Worm (Caenorhabditis elegans) whole organism, young adult: ENCODE measurements around the gene srh-170.
A peak's percentile ranks its signal among the peaks of the same experiment; 100 is the strongest.

ENCODE experiments used
- C17E4.6 ChIP-seq: fragments of 200-800 bp; sonication (Bioruptor generic); IDR thresholded peaks from 2 replicates; pipeline ENCODE4 v1.3.6; 2022; ENCODE audit warnings: missing genetic modification reagents, missing genetic modification characterization, missing compliant biosample characterization
- F10E7.11 ChIP-seq: sonication (generic microtip); optimal IDR thresholded peaks from 2 replicates; lab custom pipeline; 2017; ENCODE audit warnings: mild to moderate bottlenecking, missing genetic modification characterization, moderate library complexity, missing compliant biosample characterization
- F52B5.7 ChIP-seq: sonication (generic microtip); optimal IDR thresholded peaks from 2 replicates; lab custom pipeline; 2016; ENCODE audit warnings: mild to moderate bottlenecking, missing genetic modification characterization, missing compliant biosample characterization
- F55B11.4 ChIP-seq: sonication (generic microtip); optimal IDR thresholded peaks from 2 replicates; lab custom pipeline; 2016; ENCODE audit warnings: missing compliant biosample characterization, missing genetic modification characterization, borderline replicate concordance; ENCODE audit not compliant: insufficient read depth
- F57C9.4 ChIP-seq: sonication (generic microtip); optimal IDR thresholded peaks from 2 replicates; lab custom pipeline; 2017; ENCODE audit warnings: mild to moderate bottlenecking, missing genetic modification characterization, missing compliant biosample characterization
- K11D2.4 ChIP-seq: fragments of 200-800 bp; sonication (Bioruptor generic); IDR thresholded peaks from 2 replicates; pipeline ENCODE4 v1.3.6; 2022; ENCODE audit warnings: missing genetic modification reagents, missing genetic modification characterization, missing compliant biosample characterization
- T26A5.8 ChIP-seq: sonication (generic microtip); optimal IDR thresholded peaks from 2 replicates; lab custom pipeline; 2016; ENCODE audit warnings: missing genetic modification characterization, missing compliant biosample characterization
- Y79H2A.3 ChIP-seq: fragments of 200-800 bp; sonication (Bioruptor generic); conservative IDR thresholded peaks from 2 replicates; pipeline ENCODE4 v1.3.6; 2022; ENCODE audit warnings: missing genetic modification reagents, missing genetic modification characterization, missing compliant biosample characterization
- Y95B8A.8 ChIP-seq: fragments of 200-800 bp; sonication (Bioruptor generic); IDR thresholded peaks from 2 replicates; pipeline ENCODE4 v1.3.6; 2022; ENCODE audit warnings: missing genetic modification reagents, missing genetic modification characterization, missing compliant biosample characterization
- aptf-2 ChIP-seq: fragments of 200-800 bp; sonication (Bioruptor generic); conservative IDR thresholded peaks from 2 replicates; pipeline ENCODE4 v1.3.6; 2022; ENCODE audit warnings: missing genetic modification reagents, missing genetic modification characterization, missing compliant biosample characterization
- athp-1 ChIP-seq: sonication (generic microtip); optimal IDR thresholded peaks from 2 replicates; lab custom pipeline; 2017; ENCODE audit warnings: mild to moderate bottlenecking, missing genetic modification characterization, missing compliant biosample characterization
- attf-3 ChIP-seq: fragments of 200-800 bp; sonication (Bioruptor generic); conservative IDR thresholded peaks from 2 replicates; pipeline ENCODE4 v1.3.6; 2022; ENCODE audit warnings: missing genetic modification reagents, missing genetic modification characterization, missing compliant biosample characterization
- attf-5 ChIP-seq: fragments of 200-800 bp; sonication (Bioruptor generic); optimal IDR thresholded peaks from 2 replicates; lab custom pipeline; 2018; ENCODE audit warnings: mild to moderate bottlenecking, missing genetic modification characterization, missing compliant biosample characterization
- bed-1 ChIP-seq: fragments of 200-800 bp; sonication (Bioruptor generic); IDR thresholded peaks from 2 replicates; pipeline ENCODE4 v1.3.6; 2022; ENCODE audit warnings: missing genetic modification reagents, missing genetic modification characterization, missing compliant biosample characterization
- ceh-58 ChIP-seq: fragments of 200-800 bp; sonication (Bioruptor generic); IDR thresholded peaks from 2 replicates; pipeline ENCODE4 v1.3.6; 2022; ENCODE audit warnings: missing genetic modification characterization, missing compliant biosample characterization
- ceh-79 ChIP-seq: sonication (generic microtip); optimal IDR thresholded peaks from 2 replicates; lab custom pipeline; 2017; ENCODE audit warnings: mild to moderate bottlenecking, missing genetic modification characterization, missing compliant biosample characterization
- efl-1 ChIP-seq: fragments of 150-350 bp; optimal IDR thresholded peaks from 2 replicates; lab custom pipeline; 2014; ENCODE audit warnings: missing biosample characterization, missing genetic modification reagents, missing genetic modification characterization
- ets-4 ChIP-seq: fragments of 200-800 bp; sonication (Bioruptor generic); optimal IDR thresholded peaks from 2 replicates; lab custom pipeline; 2018; ENCODE audit warnings: mild to moderate bottlenecking, missing genetic modification characterization, missing compliant biosample characterization
- gei-17 ChIP-seq: fragments of 200-800 bp; sonication (Bioruptor generic); optimal IDR thresholded peaks from 2 replicates; lab custom pipeline; 2018; ENCODE audit warnings: mild to moderate bottlenecking, missing genetic modification characterization, missing compliant biosample characterization
- hrde-1 ChIP-seq: sonication (generic microtip); optimal IDR thresholded peaks from 2 replicates; lab custom pipeline; 2016; ENCODE audit warnings: missing genetic modification characterization, mild to moderate bottlenecking, missing compliant biosample characterization, moderate library complexity, missing genotype, missing genetic modification reagents, borderline replicate concordance
- lag-1 ChIP-seq: fragments of 200-800 bp; sonication (Bioruptor generic); IDR thresholded peaks from 2 replicates; pipeline ENCODE4 v1.3.6; 2022; ENCODE audit warnings: missing genetic modification reagents, missing genetic modification characterization, missing compliant biosample characterization
- lin-26 ChIP-seq: fragments of 200-800 bp; sonication (Bioruptor generic); IDR thresholded peaks from 2 replicates; pipeline ENCODE4 v1.3.6; 2022; ENCODE audit warnings: missing genetic modification reagents, missing genetic modification characterization, missing compliant biosample characterization
- lin-40 ChIP-seq: sonication (generic microtip); optimal IDR thresholded peaks from 2 replicates; lab custom pipeline; 2016; ENCODE audit warnings: missing genetic modification characterization, mild to moderate bottlenecking, missing compliant biosample characterization, missing genotype, missing genetic modification reagents
- lin-54 ChIP-seq: fragments of 200-800 bp; sonication (Bioruptor generic); optimal IDR thresholded peaks from 2 replicates; lab custom pipeline; 2018; ENCODE audit warnings: mild to moderate bottlenecking, missing genetic modification characterization, missing compliant biosample characterization
- lsl-1 ChIP-seq: fragments of 200-800 bp; sonication (Bioruptor generic); optimal IDR thresholded peaks from 2 replicates; lab custom pipeline; 2018; ENCODE audit warnings: mild to moderate bottlenecking, missing genetic modification characterization, moderate library complexity, missing compliant biosample characterization
- lsy-27 ChIP-seq: sonication (generic microtip); optimal IDR thresholded peaks from 2 replicates; lab custom pipeline; 2017; ENCODE audit warnings: missing genetic modification characterization, mild to moderate bottlenecking, missing compliant biosample characterization, antibody characterized with exemption, missing genotype, borderline replicate concordance; ENCODE audit not compliant: insufficient read depth
- madf-10 ChIP-seq: sonication (generic microtip); optimal IDR thresholded peaks from 2 replicates; lab custom pipeline; 2016; ENCODE audit warnings: mild to moderate bottlenecking, missing genetic modification characterization, missing compliant biosample characterization
- madf-8 ChIP-seq: fragments of 200-800 bp; sonication (Bioruptor generic); conservative IDR thresholded peaks from 2 replicates; pipeline ENCODE4 v1.3.6; 2022; ENCODE audit warnings: missing genetic modification reagents, missing genetic modification characterization, missing compliant biosample characterization
- mcd-1 ChIP-seq: fragments of 200-800 bp; sonication (Bioruptor generic); IDR thresholded peaks from 2 replicates; pipeline ENCODE4 v1.3.6; 2022; ENCODE audit warnings: missing genetic modification reagents, missing genetic modification characterization, missing compliant biosample characterization
- mel-28 ChIP-seq: sonication (generic microtip); optimal IDR thresholded peaks from 2 replicates; lab custom pipeline; 2016; ENCODE audit warnings: borderline replicate concordance, mild to moderate bottlenecking, missing genetic modification characterization, missing compliant biosample characterization
- nfya-1 ChIP-seq: sonication (generic microtip); optimal IDR thresholded peaks from 2 replicates; lab custom pipeline; 2017; ENCODE audit warnings: antibody characterized with exemption, missing compliant biosample characterization, missing genetic modification characterization, borderline replicate concordance; ENCODE audit not compliant: insufficient read depth
- nfya-2 ChIP-seq: fragments of 200-800 bp; sonication (Bioruptor generic); IDR thresholded peaks from 2 replicates; pipeline ENCODE4 v1.3.6; 2022; ENCODE audit warnings: missing genetic modification reagents, missing genetic modification characterization, missing compliant biosample characterization
- nhr-80 ChIP-seq: sonication (generic microtip); optimal IDR thresholded peaks from 2 replicates; lab custom pipeline; 2016; ENCODE audit warnings: missing genetic modification characterization, missing compliant biosample characterization
- pha-4 ChIP-seq: fragments of 150-350 bp; sonication (generic microtip); optimal IDR thresholded peaks from 2 replicates; lab custom pipeline; 2014; ENCODE audit warnings: missing biosample characterization, missing genetic modification reagents, missing genetic modification characterization
- rcor-1 ChIP-seq: fragments of 200-800 bp; sonication (Bioruptor generic); IDR thresholded peaks from 2 replicates; pipeline ENCODE4 v1.3.6; 2022; ENCODE audit warnings: missing genetic modification reagents, missing genetic modification characterization, missing compliant biosample characterization
- rec-8 ChIP-seq, 2 experiments: sonication (generic microtip); optimal IDR thresholded peaks; 2 replicates each; lab custom pipeline; 2016; ENCODE audit warnings: mild to moderate bottlenecking in 2 of 2, missing genetic modification characterization in 2 of 2, missing genetic modification reagents in 2 of 2, missing genotype in 2 of 2, missing biosample characterization in 1 of 2, missing compliant biosample characterization in 1 of 2, moderate library complexity in 1 of 2
- snpc-4 ChIP-seq, 5 experiments: fragments of 150-350 bp in 1 of 5; sonication (generic microtip) in 4 of 5; optimal IDR thresholded peaks; 2 replicates each; lab custom pipeline; 2014 to 2018; ENCODE audit warnings: missing genetic modification characterization in 5 of 5, missing biosample characterization in 3 of 5, antibody characterized with exemption in 2 of 5, mild to moderate bottlenecking in 2 of 5, missing compliant biosample characterization in 2 of 5, missing genotype in 2 of 5, moderate library complexity in 2 of 5, missing genetic modification reagents in 1 of 5
- tbx-9 ChIP-seq: sonication (generic microtip); optimal IDR thresholded peaks from 2 replicates; lab custom pipeline; 2016; ENCODE audit warnings: borderline replicate concordance, missing genetic modification characterization, inconsistent platforms, missing compliant biosample characterization
- tlf-1 ChIP-seq: fragments of 200-800 bp; sonication (Bioruptor generic); optimal IDR thresholded peaks from 2 replicates; lab custom pipeline; 2018; ENCODE audit warnings: mild to moderate bottlenecking, missing genetic modification characterization, missing compliant biosample characterization
- unc-130 ChIP-seq: sonication (generic microtip); optimal IDR thresholded peaks from 2 replicates; lab custom pipeline; 2016; ENCODE audit warnings: missing genetic modification reagents, missing genetic modification characterization, missing compliant biosample characterization
- xnd-1 ChIP-seq: sonication (generic microtip); optimal IDR thresholded peaks from 2 replicates; lab custom pipeline; 2016; ENCODE audit warnings: missing genotype, missing genetic modification reagents, missing genetic modification characterization, missing compliant biosample characterization
- zfh-2 ChIP-seq: fragments of 200-800 bp; sonication (Bioruptor generic); conservative IDR thresholded peaks from 2 replicates; pipeline ENCODE4 v1.3.6; 2022; ENCODE audit warnings: missing genetic modification reagents, missing genetic modification characterization, missing compliant biosample characterization
- ztf-25 ChIP-seq: fragments of 200-800 bp; sonication (Bioruptor generic); IDR thresholded peaks from 2 replicates; pipeline ENCODE4 v1.3.6; 2022; ENCODE audit warnings: missing genetic modification reagents, missing genetic modification characterization, missing compliant biosample characterization
- ztf-26 ChIP-seq: sonication (generic microtip); optimal IDR thresholded peaks from 2 replicates; lab custom pipeline; 2017; ENCODE audit warnings: missing genetic modification characterization, missing compliant biosample characterization
- ztf-6 ChIP-seq: fragments of 200-800 bp; sonication (Bioruptor generic); IDR thresholded peaks from 2 replicates; pipeline ENCODE4 v1.3.6; 2022; ENCODE audit warnings: missing genetic modification reagents, missing genetic modification characterization, missing compliant biosample characterization

srh-170 gene

DNA sequence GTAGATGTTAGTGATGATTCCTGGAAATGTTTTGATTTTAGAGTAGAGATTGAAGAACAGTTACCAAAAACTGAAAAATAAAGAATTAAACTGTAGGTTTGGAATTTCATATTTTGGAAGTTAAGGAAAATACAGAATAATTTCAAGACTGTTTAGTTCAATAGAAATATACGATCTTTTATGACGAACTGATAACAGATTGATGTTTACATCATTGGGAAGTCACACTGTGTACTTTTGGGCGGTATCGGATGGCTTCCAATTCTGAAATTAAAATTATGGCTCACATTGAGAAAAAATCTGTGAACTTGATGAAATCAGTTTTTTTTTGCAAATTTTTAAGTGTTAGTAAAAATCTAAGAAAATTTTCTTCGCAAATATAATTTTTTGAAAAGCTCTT lies 43.8 kb upstream of the srh-170 start, which contains the start of gene T26H5.8:
T26H5.8 (minus strand) TSS at position 270 of the 400 bp plus-strand sequence.
- no peak for TF ChIP-seq rcor-1 (GFP tag; lab: Robert Waterston, UW)
- TF ChIP-seq lin-26 (GFP tag; lab: Robert Waterston, UW) = no peak
- no peak for TF ChIP-seq unc-130 (GFP tag; lab: Kevin White, UChicago)
- TF ChIP-seq zfh-2 = no peak
- no peak for TF ChIP-seq ztf-25 (GFP tag; lab: Robert Waterston, UW)
- no peak for TF ChIP-seq tbx-9 (tag; lab: Kevin White, UChicago)
- no peak for TF ChIP-seq F10E7.11
- TF ChIP-seq lsl-1 (GFP tag; lab: Kevin White, UChicago) = no peak
- no peak for TF ChIP-seq mcd-1 (GFP tag; lab: Robert Waterston, UW)
- TF ChIP-seq Y95B8A.8 = no peak

DNA sequence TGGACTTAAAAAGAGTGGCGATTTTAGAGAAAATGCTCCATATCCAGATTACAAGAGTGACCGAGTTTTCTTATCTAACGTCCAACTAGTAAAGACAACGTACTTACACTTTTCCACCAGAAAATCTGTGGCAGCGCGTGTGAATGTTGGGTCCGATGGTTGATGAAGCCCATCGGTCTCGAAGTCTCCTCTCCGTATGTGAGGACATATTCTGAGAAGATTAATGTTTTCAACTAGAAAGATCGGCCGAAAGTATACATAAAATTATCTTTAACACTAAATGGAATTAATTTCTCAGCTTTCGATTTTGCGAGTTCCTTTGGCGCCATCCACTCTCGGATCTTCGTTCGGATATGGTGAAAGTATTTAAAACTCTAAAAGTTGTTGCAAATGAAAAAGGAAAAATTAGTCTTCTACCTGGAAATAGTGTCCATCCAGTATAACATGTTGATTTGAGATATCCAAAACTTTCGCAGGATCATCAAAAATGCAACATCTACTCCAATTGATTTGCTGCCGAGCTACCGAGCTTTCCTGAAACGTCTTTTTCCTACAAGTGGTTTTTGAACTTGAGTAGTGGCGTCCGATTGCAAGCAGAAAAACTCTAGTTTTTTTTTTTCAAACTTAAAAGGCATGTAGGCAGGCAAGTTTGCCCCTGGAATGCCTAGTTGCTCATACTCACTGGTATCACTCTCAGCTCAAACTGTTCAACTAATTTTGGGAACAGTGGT lies 42.8 kb upstream of the srh-170 start:
- TF ChIP-seq pha-4 (tag; lab: Kevin White, UChicago) = no peak
- TF ChIP-seq ets-4 (GFP tag; lab: Kevin White, UChicago) = no peak
- TF ChIP-seq hrde-1 (tag; lab: Kevin White, UChicago) = no peak
- TF ChIP-seq nfya-2 (GFP tag; lab: Robert Waterston, UW) = 0 out of 2 replicates have a peak, but pooled peaks have one; percentile 35
- no peak for TF ChIP-seq rcor-1 (GFP tag; lab: Robert Waterston, UW)
- no peak for TF ChIP-seq ceh-58 (GFP tag; lab: Robert Waterston, UW)
- 0 out of 2 replicates have a peak, but pooled peaks have one; percentile 66 for TF ChIP-seq lag-1 (GFP tag; lab: Robert Waterston, UW)
- no peak for TF ChIP-seq ceh-79 (tag; lab: Kevin White, UChicago)
- TF ChIP-seq aptf-2 (GFP tag; lab: Robert Waterston, UW) = 0 out of 2 replicates have a peak, but pooled peaks have one; percentile 61
- TF ChIP-seq athp-1 = no peak
- TF ChIP-seq ztf-26 (tag; lab: Kevin White, UChicago) = no peak
- TF ChIP-seq snpc-4 (GFP tag; optimal IDR thresholded peaks at IDR 0.05; lab: Kevin White, UChicago) = no peak
- no peak for TF ChIP-seq snpc-4 (tag; optimal IDR thresholded peaks at IDR 0.05; lab: Kevin White, UChicago)
- no peak for TF ChIP-seq nhr-80 (tag; lab: Kevin White, UChicago)
- no peak for TF ChIP-seq attf-5
- TF ChIP-seq ztf-6 (GFP tag; lab: Robert Waterston, UW) = peak; percentile 63; the same call in 1 of the 2 replicates
- no peak for TF ChIP-seq mel-28 (tag; lab: Kevin White, UChicago)
- TF ChIP-seq rec-8 (tag; optimal IDR thresholded peaks at IDR 0.05; lab: Kevin White, UChicago) = no peak
- TF ChIP-seq T26A5.8 (tag; lab: Kevin White, UChicago) = no peak
- TF ChIP-seq lsy-27 = no peak
- TF ChIP-seq K11D2.4 (GFP tag; lab: Robert Waterston, UW) = no peak
- no peak for TF ChIP-seq lin-54
- no peak for TF ChIP-seq nfya-1 (tag; lab: Kevin White, UChicago)
- no peak for TF ChIP-seq madf-8 (GFP tag; lab: Robert Waterston, UW)
- TF ChIP-seq tlf-1 (GFP tag; lab: Kevin White, UChicago) = no peak
- TF ChIP-seq xnd-1 (tag; lab: Kevin White, UChicago) = no peak
- TF ChIP-seq attf-3 (GFP tag; lab: Robert Waterston, UW) = 0 out of 2 replicates have a peak, but pooled peaks have one; percentile 14
- 0 out of 2 replicates have a peak, but pooled peaks have one; percentile 12 for TF ChIP-seq bed-1 (GFP tag; lab: Robert Waterston, UW)
- TF ChIP-seq madf-10 = no peak
- no peak for TF ChIP-seq efl-1 (GFP tag; lab: Kevin White, UChicago)
- peak; percentile 20 for TF ChIP-seq F55B11.4 (tag; lab: Kevin White, UChicago)
- no peak for TF ChIP-seq C17E4.6 (GFP tag; lab: Robert Waterston, UW)
- TF ChIP-seq Y79H2A.3 = no peak
- TF ChIP-seq lin-40 (tag; lab: Kevin White, UChicago) = no peak
- no peak for TF ChIP-seq F52B5.7
- no peak for TF ChIP-seq gei-17 (GFP tag; lab: Kevin White, UChicago)
- no peak for TF ChIP-seq F57C9.4 (tag; lab: Kevin White, UChicago)
